Fruit fly (Drosophila melanogaster): Measurements from ENCODE around the gene CG14712.
A peak's percentile ranks its signal among the peaks of the same experiment; 100 is the strongest.

- TF ChIP-seq rn (GFP tag; IDR thresholded peaks at IDR 0.05), result no peak
- no peak for TF ChIP-seq CG4496 (GFP tag; IDR thresholded peaks at IDR 0.05)
- TF ChIP-seq EcR (GFP tag; optimal IDR thresholded peaks at IDR 0.05), result peak; percentile 71
- no peak for TF ChIP-seq CG12605 (GFP tag; IDR thresholded peaks at IDR 0.05)
- no peak for TF ChIP-seq CG15710 (tag; optimal IDR thresholded peaks at IDR 0.05)
- TF ChIP-seq Snoo (tag; optimal IDR thresholded peaks at IDR 0.05), result no peak
- peak; percentile 6 for TF ChIP-seq CG13204 (GFP tag; optimal IDR thresholded peaks at IDR 0.05)
- no peak for TF ChIP-seq D1 (tag; optimal IDR thresholded peaks at IDR 0.05)
- TF ChIP-seq Ets98B (GFP tag; IDR thresholded peaks at IDR 0.05), result no peak
These were observed 13.0 kb upstream of the CG14712 start for dm6 chr3R:11615415-11616104.
